Worm (Caenorhabditis elegans) whole organism, young adult: ENCODE data around the gene F35E8.6.

ENCODE experiments used
- B0336.3 ChIP-seq: fragments of 200-800 bp; sonication (Bioruptor generic); IDR thresholded peaks from 2 replicates; pipeline ENCODE4 v1.3.6; 2022; ENCODE audit warnings: missing genetic modification characterization, missing compliant biosample characterization
- C17E4.6 ChIP-seq: fragments of 200-800 bp; sonication (Bioruptor generic); IDR thresholded peaks from 2 replicates; pipeline ENCODE4 v1.3.6; 2022; ENCODE audit warnings: missing genetic modification reagents, missing genetic modification characterization, missing compliant biosample characterization
- F10E7.11 ChIP-seq: sonication (generic microtip); optimal IDR thresholded peaks from 2 replicates; lab custom pipeline; 2017; ENCODE audit warnings: mild to moderate bottlenecking, missing genetic modification characterization, moderate library complexity, missing compliant biosample characterization
- F37B4.10 ChIP-seq: fragments of 200-800 bp; sonication (Bioruptor generic); IDR thresholded peaks from 2 replicates; pipeline ENCODE4 v1.3.6; 2022; ENCODE audit warnings: missing genetic modification characterization, missing compliant biosample characterization
- F39B2.1 ChIP-seq: fragments of 200-800 bp; sonication (Bioruptor generic); IDR thresholded peaks from 2 replicates; pipeline ENCODE4 v1.3.6; 2022; ENCODE audit warnings: missing genetic modification reagents, missing genetic modification characterization, missing compliant biosample characterization
- F57C9.4 ChIP-seq: sonication (generic microtip); optimal IDR thresholded peaks from 2 replicates; lab custom pipeline; 2017; ENCODE audit warnings: mild to moderate bottlenecking, missing genetic modification characterization, missing compliant biosample characterization
- T26A5.8 ChIP-seq: sonication (generic microtip); optimal IDR thresholded peaks from 2 replicates; lab custom pipeline; 2016; ENCODE audit warnings: missing genetic modification characterization, missing compliant biosample characterization
- Y67H2A.10 ChIP-seq: fragments of 200-800 bp; sonication (Bioruptor generic); conservative IDR thresholded peaks from 2 replicates; pipeline ENCODE4 v1.3.6; 2022; ENCODE audit warnings: missing genetic modification reagents, missing genetic modification characterization, missing compliant biosample characterization
- Y95B8A.8 ChIP-seq: fragments of 200-800 bp; sonication (Bioruptor generic); IDR thresholded peaks from 2 replicates; pipeline ENCODE4 v1.3.6; 2022; ENCODE audit warnings: missing genetic modification reagents, missing genetic modification characterization, missing compliant biosample characterization
- aptf-2 ChIP-seq: fragments of 200-800 bp; sonication (Bioruptor generic); conservative IDR thresholded peaks from 2 replicates; pipeline ENCODE4 v1.3.6; 2022; ENCODE audit warnings: missing genetic modification reagents, missing genetic modification characterization, missing compliant biosample characterization
- atf-7 ChIP-seq: sonication (generic microtip); optimal IDR thresholded peaks from 2 replicates; lab custom pipeline; 2017; ENCODE audit warnings: mild to moderate bottlenecking, missing genetic modification characterization, missing compliant biosample characterization
- attf-5 ChIP-seq: fragments of 200-800 bp; sonication (Bioruptor generic); optimal IDR thresholded peaks from 2 replicates; lab custom pipeline; 2018; ENCODE audit warnings: mild to moderate bottlenecking, missing genetic modification characterization, missing compliant biosample characterization
- attf-6 ChIP-seq: fragments of 200-800 bp; sonication (Bioruptor generic); IDR thresholded peaks from 2 replicates; pipeline ENCODE4 v1.3.6; 2022; ENCODE audit warnings: missing genetic modification reagents, missing genetic modification characterization, missing compliant biosample characterization
- ccch-3 ChIP-seq: fragments of 200-800 bp; sonication (Bioruptor generic); optimal IDR thresholded peaks from 2 replicates; lab custom pipeline; 2018; ENCODE audit warnings: mild to moderate bottlenecking, missing genetic modification characterization, missing compliant biosample characterization
- cebp-1 ChIP-seq, 2 experiments: fragments of 200-800 bp in 1 of 2; sonication (Bioruptor generic) in 1 of 2; sonication (generic microtip) in 1 of 2; IDR thresholded peaks in 1 of 2; optimal IDR thresholded peaks in 1 of 2; 2 replicates each; pipeline versions ENCODE4 v1.3.6 to Lab custom; 2017 to 2022; ENCODE audit warnings: missing compliant biosample characterization in 2 of 2, missing genetic modification characterization in 2 of 2, mild to moderate bottlenecking in 1 of 2, missing genetic modification reagents in 1 of 2, moderate library complexity in 1 of 2
- ceh-40 ChIP-seq: fragments of 200-800 bp; sonication (Bioruptor generic); IDR thresholded peaks from 2 replicates; pipeline ENCODE4 v1.3.6; 2022; ENCODE audit warnings: missing genetic modification characterization, missing compliant biosample characterization
- ceh-58 ChIP-seq: fragments of 200-800 bp; sonication (Bioruptor generic); IDR thresholded peaks from 2 replicates; pipeline ENCODE4 v1.3.6; 2022; ENCODE audit warnings: missing genetic modification characterization, missing compliant biosample characterization
- dox-1 ChIP-seq: fragments of 200-800 bp; sonication (Bioruptor generic); IDR thresholded peaks from 2 replicates; pipeline ENCODE4 v1.3.6; 2022; ENCODE audit warnings: missing genetic modification reagents, missing genetic modification characterization, missing compliant biosample characterization
- efl-1 ChIP-seq: fragments of 150-350 bp; optimal IDR thresholded peaks from 2 replicates; lab custom pipeline; 2014; ENCODE audit warnings: missing biosample characterization, missing genetic modification reagents, missing genetic modification characterization
- gei-17 ChIP-seq: fragments of 200-800 bp; sonication (Bioruptor generic); optimal IDR thresholded peaks from 2 replicates; lab custom pipeline; 2018; ENCODE audit warnings: mild to moderate bottlenecking, missing genetic modification characterization, missing compliant biosample characterization
- hmg-1.2 ChIP-seq: fragments of 200-800 bp; sonication (Bioruptor generic); IDR thresholded peaks from 2 replicates; pipeline ENCODE4 v1.3.6; 2022; ENCODE audit warnings: missing genetic modification reagents, missing genetic modification characterization, missing compliant biosample characterization
- let-526 ChIP-seq: fragments of 200-800 bp; sonication (Bioruptor generic); IDR thresholded peaks from 2 replicates; pipeline ENCODE4 v1.3.6; 2022; ENCODE audit warnings: missing genetic modification reagents, missing genetic modification characterization, missing compliant biosample characterization
- lin-54 ChIP-seq: fragments of 200-800 bp; sonication (Bioruptor generic); optimal IDR thresholded peaks from 2 replicates; lab custom pipeline; 2018; ENCODE audit warnings: mild to moderate bottlenecking, missing genetic modification characterization, missing compliant biosample characterization
- madf-6 ChIP-seq: fragments of 200-800 bp; sonication (Bioruptor generic); IDR thresholded peaks from 2 replicates; pipeline ENCODE4 v1.3.6; 2022; ENCODE audit warnings: missing genetic modification reagents, missing genetic modification characterization, missing compliant biosample characterization
- mel-28 ChIP-seq: sonication (generic microtip); optimal IDR thresholded peaks from 2 replicates; lab custom pipeline; 2016; ENCODE audit warnings: borderline replicate concordance, mild to moderate bottlenecking, missing genetic modification characterization, missing compliant biosample characterization
- nfya-1 ChIP-seq: sonication (generic microtip); optimal IDR thresholded peaks from 2 replicates; lab custom pipeline; 2017; ENCODE audit warnings: antibody characterized with exemption, missing compliant biosample characterization, missing genetic modification characterization, borderline replicate concordance; ENCODE audit not compliant: insufficient read depth
- nfyb-1 ChIP-seq: fragments of 200-800 bp; sonication (Bioruptor generic); IDR thresholded peaks from 2 replicates; pipeline ENCODE4 v1.3.6; 2022; ENCODE audit warnings: missing genetic modification reagents, missing genetic modification characterization, missing compliant biosample characterization
- nhr-120 ChIP-seq: fragments of 200-800 bp; sonication (Bioruptor generic); IDR thresholded peaks from 2 replicates; pipeline ENCODE4 v1.3.6; 2022; ENCODE audit warnings: missing genetic modification characterization, missing compliant biosample characterization
- nhr-80 ChIP-seq: sonication (generic microtip); optimal IDR thresholded peaks from 2 replicates; lab custom pipeline; 2016; ENCODE audit warnings: missing genetic modification characterization, missing compliant biosample characterization
- pbrm-1 ChIP-seq: fragments of 200-800 bp; sonication (Bioruptor generic); IDR thresholded peaks from 2 replicates; pipeline ENCODE4 v1.3.6; 2022; ENCODE audit warnings: missing genetic modification reagents, missing genetic modification characterization, missing compliant biosample characterization
- pha-4 ChIP-seq: fragments of 150-350 bp; sonication (generic microtip); optimal IDR thresholded peaks from 2 replicates; lab custom pipeline; 2014; ENCODE audit warnings: missing biosample characterization, missing genetic modification reagents, missing genetic modification characterization
- sea-2 ChIP-seq: fragments of 200-800 bp; sonication (Bioruptor generic); IDR thresholded peaks from 2 replicates; pipeline ENCODE4 v1.3.6; 2022; ENCODE audit warnings: missing genetic modification characterization, missing compliant biosample characterization
- snpc-1.1 ChIP-seq: sonication (generic microtip); optimal IDR thresholded peaks from 2 replicates; lab custom pipeline; 2017; ENCODE audit warnings: missing genetic modification characterization, mild to moderate bottlenecking, missing compliant biosample characterization, antibody characterized with exemption, moderate library complexity, missing genotype, missing genetic modification reagents; ENCODE audit not compliant: insufficient read depth
- snpc-4 ChIP-seq, 5 experiments: fragments of 150-350 bp in 1 of 5; sonication (generic microtip) in 4 of 5; optimal IDR thresholded peaks; 2 replicates each; lab custom pipeline; 2014 to 2018; ENCODE audit warnings: missing genetic modification characterization in 5 of 5, missing biosample characterization in 3 of 5, antibody characterized with exemption in 2 of 5, mild to moderate bottlenecking in 2 of 5, missing compliant biosample characterization in 2 of 5, missing genotype in 2 of 5, moderate library complexity in 2 of 5, missing genetic modification reagents in 1 of 5
- unc-130 ChIP-seq: sonication (generic microtip); optimal IDR thresholded peaks from 2 replicates; lab custom pipeline; 2016; ENCODE audit warnings: missing genetic modification reagents, missing genetic modification characterization, missing compliant biosample characterization
- ztf-26 ChIP-seq: sonication (generic microtip); optimal IDR thresholded peaks from 2 replicates; lab custom pipeline; 2017; ENCODE audit warnings: missing genetic modification characterization, missing compliant biosample characterization

F35E8.6 gene

ce11 chrV:15876308-15876707 lies 35.6 kb upstream of the F35E8.6 start, which contains the start of gene nhr-102:
nhr-102 (minus strand) TSS chrV:15876408.
- no peak for TF ChIP-seq ceh-58 (GFP tag; lab: Robert Waterston, UW)
- 0 out of 2 replicates have a peak, but pooled peaks have one; percentile 28 for TF ChIP-seq madf-6
- TF ChIP-seq gei-17 (GFP tag; lab: Kevin White, UChicago), result no peak
- TF ChIP-seq C17E4.6 (GFP tag; lab: Robert Waterston, UW), result no peak
- TF ChIP-seq efl-1, result no peak
- no peak for TF ChIP-seq F10E7.11 (tag; lab: Kevin White, UChicago)
- no peak for TF ChIP-seq aptf-2 (GFP tag; lab: Robert Waterston, UW)
- TF ChIP-seq mel-28, result no peak

ce11 chrV:15879508-15879907 lies 32.4 kb upstream of the F35E8.6 start, which contains the start of gene nhr-84:
nhr-84 (minus strand) TSS chrV:15879608.
- TF ChIP-seq snpc-1.1 (no peak), unc-130 (GFP tag; lab: Kevin White, UChicago) (no peak), ceh-40 (no peak), sea-2 (GFP tag; lab: Robert Waterston, UW) (no peak), T26A5.8 (no peak), F37B4.10 (GFP tag; lab: Robert Waterston, UW) (no peak), ccch-3 (GFP tag; lab: Kevin White, UChicago) (no peak), F39B2.1 (GFP tag; lab: Robert Waterston, UW) (no peak), hmg-1.2 (no peak), Y95B8A.8 (no peak)
- TF ChIP-seq, all 124 proteins: peak for 0

ce11 chrV:15880033-15880432 lies 31.9 kb upstream of the F35E8.6 start:
- TF ChIP-seq F57C9.4 (tag; lab: Kevin White, UChicago), result no peak
- no peak for TF ChIP-seq Y95B8A.8
- no peak for TF ChIP-seq ztf-26 (tag; lab: Kevin White, UChicago)
- no peak for TF ChIP-seq C17E4.6 (GFP tag; lab: Robert Waterston, UW)
- no peak for TF ChIP-seq attf-6 (GFP tag; lab: Robert Waterston, UW)
- TF ChIP-seq gei-17 (GFP tag; lab: Kevin White, UChicago), result no peak
- TF ChIP-seq atf-7 (tag; lab: Kevin White, UChicago), result no peak
- TF ChIP-seq Y67H2A.10 (GFP tag; lab: Robert Waterston, UW), result no peak
- no peak for TF ChIP-seq dox-1 (GFP tag; lab: Robert Waterston, UW)
- TF ChIP-seq F39B2.1 (GFP tag; lab: Robert Waterston, UW), result no peak
- no peak for TF ChIP-seq nhr-120 (GFP tag; lab: Robert Waterston, UW)
- no peak for TF ChIP-seq sea-2 (GFP tag; lab: Robert Waterston, UW)
- no peak for TF ChIP-seq nfyb-1 (GFP tag; lab: Robert Waterston, UW)
- no peak for TF ChIP-seq let-526 (GFP tag; lab: Robert Waterston, UW)

- TF ChIP-seq attf-5 (peak; percentile 77), nhr-80 (peak; percentile 70), atf-7 (tag; lab: Kevin White, UChicago) (peak; percentile 73), B0336.3 (GFP tag; lab: Robert Waterston, UW) (0 out of 2 replicates have a peak, but pooled peaks have one; percentile 35), cebp-1 (GFP tag; IDR thresholded peaks at IDR 0.05; lab: Robert Waterston, UW) (peak; percentile 91), cebp-1 (tag; optimal IDR thresholded peaks at IDR 0.05; lab: Kevin White, UChicago) (peak; percentile 94), pha-4 (tag; lab: Kevin White, UChicago) (peak; percentile 52), snpc-4 (GFP tag; optimal IDR thresholded peaks at IDR 0.05; lab: Kevin White, UChicago) (no peak), snpc-4 (tag; optimal IDR thresholded peaks at IDR 0.05; lab: Kevin White, UChicago) (peak in 1 of 4 experiments; percentile 11), lin-54 (no peak), nfyb-1 (GFP tag; lab: Robert Waterston, UW) (peak; percentile 60; the same call in 1 of the 2 replicates), pbrm-1 (GFP tag; lab: Robert Waterston, UW) (no peak), nfya-1 (tag; lab: Kevin White, UChicago) (no peak), hmg-1.2 (peak; percentile 62; the same call in 1 of the 2 replicates), dox-1 (GFP tag; lab: Robert Waterston, UW) (0 out of 2 replicates have a peak, but pooled peaks have one; percentile 23)
Observed at ce11 chrV:15880705-15881104, 31.2 kb upstream of the F35E8.6 start.
